Worm (Caenorhabditis elegans): ENCODE data around the gene F20C5.5.

DNA sequence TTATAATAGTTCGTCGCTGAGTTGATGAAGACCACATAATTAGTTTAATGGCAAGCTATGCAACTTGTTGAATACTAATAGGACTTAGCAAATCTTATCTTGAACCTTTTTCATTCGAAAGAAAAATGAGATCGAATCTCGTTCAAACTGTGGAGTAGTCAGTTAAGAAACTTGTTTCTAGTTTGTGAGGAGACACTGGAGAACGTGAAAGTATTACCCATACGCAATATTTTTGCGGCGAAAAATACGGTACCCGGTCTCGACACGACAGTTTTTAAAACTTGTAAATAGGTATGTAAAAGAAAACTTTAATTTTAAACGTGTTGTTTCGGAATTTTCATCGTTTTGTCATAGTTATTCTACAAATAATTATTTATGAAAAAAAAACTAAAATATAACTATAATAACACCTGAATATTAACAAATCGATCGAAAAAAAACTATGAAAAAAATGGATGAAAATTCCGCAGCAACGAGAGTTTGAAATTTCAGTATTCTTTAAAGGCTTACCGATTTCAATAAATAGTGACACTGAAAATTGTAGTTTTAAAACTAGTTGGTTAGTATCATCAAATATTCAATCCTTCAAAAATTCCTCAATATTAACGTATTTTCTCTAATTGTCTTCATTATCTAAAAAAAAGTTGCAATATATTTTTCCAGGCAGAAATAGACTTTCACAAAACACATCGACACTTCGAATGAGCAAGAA, 23.7 kb downstream of the F20C5.5 start, which contains the start of the genes F20C5.7 and parg-1:
- TF ChIP-seq ama-1 (optimal IDR thresholded peaks at IDR 0.05) (no peak), nhr-11 (tag; optimal IDR thresholded peaks at IDR 0.05) (no peak), ztf-4 (tag; optimal IDR thresholded peaks at IDR 0.05) (no peak), nhr-237 (tag; optimal IDR thresholded peaks at IDR 0.05) (no peak), skn-1 (tag; optimal IDR thresholded peaks at IDR 0.05) (no peak), nhr-12 (tag; optimal IDR thresholded peaks at IDR 0.05) (no peak), lin-13 (GFP tag; optimal IDR thresholded peaks at IDR 0.05) (no peak)
